Fruit fly (Drosophila melanogaster) whole organism, prepupa: Measurements from ENCODE around the gene ru.

Experiments used
- Eip75B ChIP-seq: fragments of 200-800 bp; sonication (Bioruptor generic); optimal IDR thresholded peaks from 3 replicates; lab custom pipeline; 2016; ENCODE audit warnings: missing biosample characterization, missing genetic modification characterization
- Sox15 ChIP-seq: fragments of 200-800 bp; sonication (Bioruptor generic); optimal IDR thresholded peaks from 3 replicates; lab custom pipeline; 2016; ENCODE audit warnings: missing biosample characterization, missing genetic modification characterization
- eg ChIP-seq: fragments of 200-800 bp; sonication (Bioruptor generic); IDR thresholded peaks from 3 replicates; pipeline ENCODE4 v1.3.6; 2022; ENCODE audit warnings: missing biosample characterization, missing genetic modification characterization

DNA sequence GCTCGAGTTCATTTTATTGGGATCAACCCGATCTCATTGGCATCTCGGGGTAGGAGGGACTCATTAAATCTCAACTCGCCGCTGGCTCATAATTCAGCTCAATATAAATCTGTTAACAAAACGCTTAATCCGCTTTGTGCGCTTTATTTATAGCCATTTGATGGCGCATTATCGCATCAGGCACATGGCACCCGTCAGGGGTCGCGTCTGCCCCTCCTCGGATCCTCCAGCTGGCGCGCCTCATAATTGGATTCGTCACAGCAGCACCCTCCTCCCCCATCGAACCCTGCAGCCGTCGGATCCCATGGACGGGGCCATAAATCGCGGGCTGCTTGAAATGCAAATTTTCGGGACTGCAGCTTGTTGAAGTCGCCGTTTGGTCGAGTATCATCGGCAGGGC lies 20.0 kb downstream of the ru start:
- TF ChIP-seq eg (GFP tag; lab: Robert Waterston, UW): no peak
- no peak for TF ChIP-seq Eip75B (GFP tag; lab: Kevin White, UChicago)
- TF ChIP-seq Sox15: no peak
